Fruit fly (Drosophila melanogaster) whole organism, wandering third instar larva: ENCODE measurements around the gene Mst98Cb.

ENCODE experiments used
- Abd-B ChIP-seq: fragments of >200 bp; optimal IDR thresholded peaks from 2 replicates; lab custom pipeline; 2017; ENCODE audit warnings: missing biosample characterization, missing genetic modification characterization
- CG32264 ChIP-seq: fragments of 200-800 bp; sonication (Bioruptor generic); optimal IDR thresholded peaks from 2 replicates; lab custom pipeline; 2016; ENCODE audit warnings: missing biosample characterization, missing genetic modification characterization
- CG9705 ChIP-seq: fragments of 200-800 bp; sonication (Bioruptor generic); optimal IDR thresholded peaks from 2 replicates; lab custom pipeline; 2018; ENCODE audit warnings: missing biosample characterization, mild to moderate bottlenecking, missing genetic modification characterization
- Dfd ChIP-seq: fragments of >200 bp; optimal IDR thresholded peaks from 2 replicates; lab custom pipeline; 2017; ENCODE audit warnings: missing biosample characterization, missing genetic modification characterization
- Dif ChIP-seq: fragments of 200-275, 200-300 bp; sonication (Bioruptor generic); optimal IDR thresholded peaks from 2 replicates; lab custom pipeline; 2018; ENCODE audit warnings: missing biosample characterization, missing genetic modification characterization; ENCODE audit not compliant: partially characterized antibody
- GATAd ChIP-seq: sonication (Bioruptor generic); optimal IDR thresholded peaks from 2 replicates; lab custom pipeline; 2016; ENCODE audit warnings: missing biosample characterization, missing genetic modification characterization
- HLH106 ChIP-seq: fragments of 200-800 bp; optimal IDR thresholded peaks from 3 replicates; lab custom pipeline; 2019; ENCODE audit warnings: missing biosample characterization, mild to moderate bottlenecking, missing genetic modification characterization, moderate library complexity
- Hr78 ChIP-seq: fragments of >200 bp; optimal IDR thresholded peaks from 2 replicates; lab custom pipeline; 2017; ENCODE audit warnings: missing biosample characterization, missing genetic modification characterization
- Hr83 ChIP-seq: fragments of 200-300 bp; sonication (Bioruptor generic); optimal IDR thresholded peaks from 2 replicates; lab custom pipeline; 2016; ENCODE audit warnings: missing biosample characterization, mild to moderate bottlenecking, missing genetic modification characterization, moderate library complexity; ENCODE audit not compliant: poor library complexity, severe bottlenecking
- Jra ChIP-seq: sonication (Bioruptor generic); optimal IDR thresholded peaks from 2 replicates; lab custom pipeline; 2016; ENCODE audit warnings: missing biosample characterization, missing genetic modification characterization
- Mio ChIP-seq: sonication (Bioruptor generic); optimal IDR thresholded peaks from 2 replicates; lab custom pipeline; 2016; ENCODE audit warnings: missing biosample characterization, missing genetic modification characterization
- Myc ChIP-seq: fragments of >200 bp; optimal IDR thresholded peaks from 2 replicates; lab custom pipeline; 2017
- N ChIP-seq: fragments of >200 bp; optimal IDR thresholded peaks from 2 replicates; lab custom pipeline; 2018; ENCODE audit warnings: missing biosample characterization, missing external identifiers, missing genetic modification characterization
- OdsH ChIP-seq: fragments of 200-800 bp; sonication (Bioruptor generic); optimal IDR thresholded peaks from 2 replicates; lab custom pipeline; 2016; ENCODE audit warnings: missing biosample characterization, mild to moderate bottlenecking, missing genetic modification characterization
- Vsx2 ChIP-seq: fragments of 200-300, 225-300 bp; sonication (Bioruptor generic); optimal IDR thresholded peaks from 2 replicates; lab custom pipeline; 2018; ENCODE audit warnings: missing biosample characterization, missing genetic modification characterization; ENCODE audit not compliant: partially characterized antibody
- dl ChIP-seq, 2 experiments: fragments of 175-275, 200-275 bp in 1 of 2; fragments of 200-275 bp in 1 of 2; sonication (Bioruptor generic); optimal IDR thresholded peaks; lab custom pipeline; 2018; ENCODE audit warnings: mild to moderate bottlenecking in 2 of 2, missing biosample characterization in 2 of 2, missing genetic modification characterization in 2 of 2, moderate library complexity in 2 of 2; ENCODE audit not compliant: partially characterized antibody in 2 of 2, insufficient read depth in 1 of 2
- dmrt93B ChIP-seq: fragments of 200-800 bp; sonication (Bioruptor generic); optimal IDR thresholded peaks from 2 replicates; lab custom pipeline; 2018; ENCODE audit warnings: missing biosample characterization, mild to moderate bottlenecking, missing genetic modification characterization
- dsf ChIP-seq: sonication (Bioruptor generic); optimal IDR thresholded peaks from 2 replicates; lab custom pipeline; 2016; ENCODE audit warnings: missing biosample characterization, missing genetic modification characterization, borderline replicate concordance
- ey ChIP-seq: fragments of 200-800 bp; sonication (Bioruptor generic); optimal IDR thresholded peaks from 2 replicates; lab custom pipeline; 2016; ENCODE audit warnings: missing biosample characterization, missing genetic modification characterization
- foxo ChIP-seq, 2 experiments: fragments of 200-800 bp; sonication (Bioruptor generic); optimal IDR thresholded peaks; 2 replicates in 1 of 2; 3 replicates in 1 of 2; lab custom pipeline; 2016 to 2017; ENCODE audit warnings: missing biosample characterization in 2 of 2, missing genetic modification characterization in 2 of 2
- fru ChIP-seq: fragments of 200-800 bp; sonication (Bioruptor generic); optimal IDR thresholded peaks from 3 replicates; lab custom pipeline; 2016; ENCODE audit warnings: missing biosample characterization, mild to moderate bottlenecking, missing genetic modification characterization
- jim ChIP-seq: fragments of 175-275, 200-325 bp; sonication (Bioruptor generic); optimal IDR thresholded peaks from 2 replicates; lab custom pipeline; 2016; ENCODE audit warnings: missing biosample characterization, mild to moderate bottlenecking, missing genetic modification characterization
- lola ChIP-seq: fragments of >200 bp; optimal IDR thresholded peaks from 2 replicates; lab custom pipeline; 2017; ENCODE audit warnings: missing biosample characterization, missing genetic modification characterization
- pan ChIP-seq: fragments of >200 bp; optimal IDR thresholded peaks from 2 replicates; lab custom pipeline; 2017
- psq ChIP-seq: fragments of 200-800 bp; sonication (Bioruptor generic); optimal IDR thresholded peaks from 3 replicates; lab custom pipeline; 2017; ENCODE audit warnings: missing biosample characterization, mild to moderate bottlenecking, missing genetic modification characterization, moderate library complexity
- rgr ChIP-seq: fragments of 200-800 bp; sonication (Bioruptor generic); optimal IDR thresholded peaks from 3 replicates; lab custom pipeline; 2016; ENCODE audit warnings: missing biosample characterization, mild to moderate bottlenecking, missing genetic modification characterization
- sage ChIP-seq: fragments of 200-800 bp; sonication (Bioruptor generic); optimal IDR thresholded peaks from 2 replicates; lab custom pipeline; 2016; ENCODE audit warnings: missing biosample characterization, mild to moderate bottlenecking, missing genetic modification characterization
- sv ChIP-seq: fragments of 200-800 bp; sonication (Bioruptor generic); optimal IDR thresholded peaks from 3 replicates; lab custom pipeline; 2016; ENCODE audit warnings: missing biosample characterization, missing genetic modification characterization
- tai ChIP-seq: sonication (Bioruptor generic); optimal IDR thresholded peaks from 2 replicates; lab custom pipeline; 2016; ENCODE audit warnings: missing biosample characterization, missing genetic modification characterization
- usp ChIP-seq: fragments of >200 bp; optimal IDR thresholded peaks from 2 replicates; lab custom pipeline; 2017; ENCODE audit warnings: missing biosample characterization, missing genetic modification characterization
- woc ChIP-seq: sonication (Bioruptor generic); optimal IDR thresholded peaks from 2 replicates; lab custom pipeline; 2016; ENCODE audit warnings: missing biosample characterization, mild to moderate bottlenecking, missing genetic modification characterization

The Mst98Cb gene

dm6 chr3R:28326150-28326965 lies 33.8 kb downstream of the Mst98Cb start (continued):
- TF ChIP-seq Vsx2 (GFP tag; lab: Kevin White, UChicago) (peak; percentile 51), CG9705 (GFP tag; lab: Kevin White, UChicago) (peak; percentile 99), Hr83 (GFP tag; lab: Kevin White, UChicago) (peak; percentile 94), GATAd (GFP tag; lab: Kevin White, UChicago) (peak; percentile 96), Abd-B (GFP tag; lab: Kevin White, UChicago) (no peak), Myc (lab: Kevin White, UChicago) (no peak), dl (GFP tag; optimal IDR thresholded peaks at IDR 0.05; lab: Kevin White, UChicago; ENCODE audit: insufficient read depth in 1 of 2, partially characterized antibody in 2 of 2) (peak; percentile 84 to 90), CG32264 (GFP tag; lab: Kevin White, UChicago) (peak; percentile 99), ey (GFP tag; lab: Kevin White, UChicago) (peak; percentile 100)
- TF ChIP-seq, all 38 proteins: peak for 31

- peak; percentile 14 for TF ChIP-seq Jra (GFP tag; lab: Kevin White, UChicago)
- TF ChIP-seq OdsH (GFP tag; lab: Kevin White, UChicago) = peak; percentile 16
- TF ChIP-seq foxo (GFP tag; optimal IDR thresholded peaks at IDR 0.05; lab: Kevin White, UChicago) = peak in 1 of 2 experiments; percentile 12
- TF ChIP-seq sv (GFP tag; lab: Kevin White, UChicago) = peak; percentile 18
- TF ChIP-seq Dfd (GFP tag; lab: Kevin White, UChicago) = no peak
- no peak for TF ChIP-seq Mio (GFP tag; lab: Kevin White, UChicago)
- TF ChIP-seq rgr (GFP tag; lab: Kevin White, UChicago) = peak; percentile 23
These were observed 34.5 kb downstream of the Mst98Cb start for dm6 chr3R:28327132-28327531.

DNA sequence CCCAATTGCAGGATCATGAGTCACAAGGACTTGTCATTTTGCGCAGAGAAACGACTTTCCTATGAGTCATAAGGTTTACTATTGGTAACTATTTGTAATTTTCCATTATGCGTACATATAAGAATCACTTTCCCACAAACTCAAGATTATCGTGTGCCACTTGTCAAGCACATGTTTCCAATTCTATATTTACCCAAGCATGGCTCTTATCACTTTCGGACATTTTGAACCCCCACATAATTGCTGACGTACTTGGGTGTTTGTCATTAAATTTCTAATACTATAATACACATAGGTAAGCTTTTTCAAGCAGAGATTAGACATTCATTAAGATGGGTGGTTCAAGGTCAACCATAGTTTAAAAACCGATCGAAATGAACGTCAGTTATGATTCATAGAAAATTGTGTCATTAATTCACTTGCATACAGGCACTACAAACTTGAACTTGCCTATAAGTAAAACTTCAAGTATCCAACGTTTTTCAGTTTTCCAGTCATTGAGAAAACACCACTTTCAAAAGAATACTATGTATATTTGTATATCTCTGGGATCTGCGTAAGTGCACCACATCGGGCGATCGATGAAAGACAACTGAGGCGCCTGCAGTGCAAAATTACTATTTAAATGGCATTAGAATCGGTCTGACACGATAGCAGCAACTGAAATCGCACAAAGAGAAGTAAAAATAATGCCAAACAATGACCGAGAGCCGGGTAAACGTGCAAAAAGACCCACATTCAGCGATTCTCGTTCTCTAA lies 35.3 kb downstream of the Mst98Cb start:
- TF ChIP-seq Jra (GFP tag; lab: Kevin White, UChicago) = no peak

DNA sequence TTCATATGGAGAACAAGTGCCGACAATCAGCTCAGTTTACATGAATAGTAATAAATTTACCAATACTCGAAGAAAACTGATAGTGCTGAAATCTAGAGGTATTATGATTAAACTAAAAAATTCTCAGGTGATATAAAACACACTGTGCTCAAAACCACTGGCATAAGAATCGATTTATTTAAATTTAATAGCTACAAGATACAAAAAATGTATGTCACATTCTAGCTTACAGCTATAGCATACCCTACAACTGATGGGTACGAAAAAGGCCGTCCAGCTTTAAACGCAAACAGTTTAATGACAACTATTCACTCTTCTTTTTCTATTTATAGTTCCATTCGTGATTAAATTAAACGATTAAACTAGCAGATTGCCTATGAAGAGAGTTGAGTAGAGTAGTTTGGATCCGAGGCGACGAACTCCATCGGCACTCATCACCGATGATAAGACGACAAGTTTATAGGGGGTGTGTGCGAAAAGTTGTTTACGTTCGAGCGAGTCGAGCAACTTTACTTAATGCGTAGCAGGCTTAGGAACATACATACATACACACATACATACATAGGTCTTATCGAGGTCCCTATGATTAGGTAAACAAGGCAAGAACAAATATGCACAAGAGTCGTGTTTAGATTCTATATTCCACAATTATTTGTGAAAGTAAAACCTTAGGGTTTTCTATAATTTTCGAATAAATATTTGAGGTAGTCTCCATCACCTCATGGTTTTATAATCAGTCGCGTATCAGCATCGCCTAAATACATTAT lies 36.4 kb downstream of the Mst98Cb start:
- TF ChIP-seq sv (GFP tag; lab: Kevin White, UChicago) (peak; percentile 54), rgr (GFP tag; lab: Kevin White, UChicago) (peak; percentile 4), dl (GFP tag; optimal IDR thresholded peaks at IDR 0.05; lab: Kevin White, UChicago; ENCODE audit: insufficient read depth in 1 of 2, partially characterized antibody in 2 of 2) (no peak), Hr83 (GFP tag; lab: Kevin White, UChicago) (peak; percentile 32), Dfd (GFP tag; lab: Kevin White, UChicago) (no peak), Dif (GFP tag; lab: Kevin White, UChicago) (no peak), dsf (GFP tag; lab: Kevin White, UChicago) (no peak), foxo (GFP tag; optimal IDR thresholded peaks at IDR 0.05; lab: Kevin White, UChicago) (peak in 1 of 2 experiments; percentile 26), Myc (lab: Kevin White, UChicago) (no peak), ey (GFP tag; lab: Kevin White, UChicago) (peak; percentile 8), tai (GFP tag; lab: Kevin White, UChicago) (peak; percentile 12), fru (GFP tag; lab: Kevin White, UChicago) (peak; percentile 7), Abd-B (GFP tag; lab: Kevin White, UChicago) (no peak), usp (GFP tag; lab: Kevin White, UChicago) (no peak), Mio (GFP tag; lab: Kevin White, UChicago) (no peak), dmrt93B (GFP tag; lab: Kevin White, UChicago) (no peak)

DNA sequence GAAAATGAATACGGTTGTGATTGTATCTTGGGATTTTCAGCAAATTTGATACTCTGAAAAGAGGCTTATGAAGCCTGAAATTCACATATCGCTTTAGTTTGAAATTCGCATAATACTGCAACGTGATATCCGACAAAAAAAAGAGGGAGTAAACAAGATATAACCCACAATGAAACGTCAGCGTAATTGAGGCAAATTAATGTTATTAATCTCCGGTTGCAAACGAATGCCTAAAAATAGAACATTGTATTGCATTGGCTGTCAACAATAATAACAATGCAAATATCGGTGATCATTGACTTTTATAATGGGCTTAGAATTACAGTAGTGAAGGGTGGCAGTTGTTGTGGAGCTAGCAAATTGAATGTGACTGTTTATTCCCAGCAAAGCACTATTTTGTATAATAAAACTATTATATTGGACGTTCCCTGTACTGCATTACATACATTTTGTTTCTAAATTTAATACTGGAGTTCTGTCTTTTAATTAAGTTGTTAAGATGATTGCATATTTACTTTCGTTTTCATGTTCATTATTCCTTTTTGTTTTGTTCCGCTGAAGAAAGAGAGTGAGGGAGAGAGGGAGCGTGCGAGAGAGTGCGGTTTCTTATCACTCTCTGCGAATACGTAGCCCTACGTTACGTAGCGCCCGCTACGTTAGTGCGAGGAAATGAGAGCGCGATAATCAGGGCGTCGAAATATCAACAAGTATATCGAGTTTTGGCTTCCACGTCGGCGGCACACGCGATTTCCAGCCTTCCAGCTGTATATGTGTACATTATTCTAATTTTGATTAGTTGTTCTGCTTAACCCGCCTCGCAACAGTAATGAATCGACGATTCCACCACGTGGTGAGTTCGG lies 37.9 kb downstream of the Mst98Cb start:
- TF ChIP-seq rgr (GFP tag; lab: Kevin White, UChicago) (peak; percentile 25), Mio (GFP tag; lab: Kevin White, UChicago) (no peak), Hr78 (GFP tag; lab: Kevin White, UChicago) (no peak), sage (GFP tag; lab: Kevin White, UChicago) (peak; percentile 18), fru (GFP tag; lab: Kevin White, UChicago) (peak; percentile 12), woc (GFP tag; lab: Kevin White, UChicago) (peak; percentile 2), Jra (GFP tag; lab: Kevin White, UChicago) (no peak), Dif (GFP tag; lab: Kevin White, UChicago) (peak; percentile 74), lola (GFP tag; lab: Kevin White, UChicago) (no peak), jim (GFP tag; lab: Kevin White, UChicago) (no peak), dsf (GFP tag; lab: Kevin White, UChicago) (no peak), Myc (lab: Kevin White, UChicago) (peak; percentile 40), psq (GFP tag; lab: Kevin White, UChicago) (peak; percentile 76), Dfd (GFP tag; lab: Kevin White, UChicago) (no peak), Abd-B (GFP tag; lab: Kevin White, UChicago) (no peak), N (no peak), foxo (GFP tag; optimal IDR thresholded peaks at IDR 0.05; lab: Kevin White, UChicago) (peak in 1 of 2 experiments; percentile 5), HLH106 (tag; lab: Kevin White, UChicago) (peak; percentile 15), dl (GFP tag; optimal IDR thresholded peaks at IDR 0.05; lab: Kevin White, UChicago; ENCODE audit: insufficient read depth in 1 of 2, partially characterized antibody in 2 of 2) (peak; percentile 25 to 50), pan (no peak)
